Worm (Caenorhabditis elegans): ENCODE measurements around the gene acds-10.
A peak's percentile ranks its signal among the peaks of the same experiment; 100 is the strongest.

Gene acds-10

DNA sequence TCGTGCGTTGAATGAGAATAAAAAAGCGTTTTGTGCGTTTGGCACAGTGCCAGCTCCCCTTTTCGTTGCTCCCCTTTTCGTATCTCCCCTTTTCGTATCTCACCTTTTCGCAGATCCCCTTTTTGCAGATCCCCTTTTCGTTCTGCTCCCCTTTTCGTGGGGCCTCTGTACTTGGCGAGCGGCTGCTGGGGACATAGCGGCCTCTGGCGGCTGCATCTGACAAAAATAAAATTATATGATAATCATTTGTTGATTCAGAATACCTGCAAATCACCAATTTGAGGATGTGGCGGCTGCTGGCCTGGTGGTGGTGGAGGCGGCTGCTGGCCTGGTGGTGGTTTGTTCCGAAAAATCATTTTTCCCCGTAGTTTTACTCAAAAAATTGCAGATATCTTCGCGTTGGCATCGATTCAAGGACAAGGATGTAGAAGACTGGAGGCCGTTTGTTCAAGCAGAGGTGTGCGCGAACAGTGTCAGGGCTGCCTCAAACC is 7.6 kb downstream of the acds-10 start, which contains the start of gene K09H11.11:
Gene K09H11.11, minus strand, starts transcription at position 51 of the 491 bp plus-strand sequence.
- TF ChIP-seq ceh-44 (GFP tag; IDR thresholded peaks at IDR 0.05) = peak; percentile 2; the same call in 1 of the 2 replicates
- TF ChIP-seq set-16 (GFP tag; IDR thresholded peaks at IDR 0.05) = peak; percentile 83

DNA sequence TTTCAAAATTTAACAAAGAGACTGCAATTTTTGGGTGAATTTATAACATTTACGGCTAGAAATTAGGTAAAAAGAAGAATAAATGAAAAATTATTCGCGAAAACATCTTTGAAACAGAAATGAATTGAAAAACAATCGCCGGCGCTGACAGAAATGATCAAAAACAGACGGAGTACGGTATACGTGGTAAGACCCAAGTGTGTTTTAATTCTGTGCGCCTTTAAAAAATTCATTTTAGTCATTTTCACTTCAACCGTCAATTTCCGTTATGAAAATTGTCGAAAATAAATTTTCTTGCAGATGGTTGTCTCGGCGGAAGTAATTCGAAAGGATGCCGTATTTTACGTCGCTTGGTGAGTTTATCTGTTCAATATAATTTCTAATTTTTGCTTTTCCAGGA is 8.6 kb downstream of the acds-10 start, which contains the start of gene C53A3.3:
Gene C53A3.3, plus strand, starts transcription at position 301 of the 400 bp plus-strand sequence.
- TF ChIP-seq spr-1 (tag; optimal IDR thresholded peaks at IDR 0.05) = no peak
- no peak for TF ChIP-seq cey-2 (tag; optimal IDR thresholded peaks at IDR 0.05; ENCODE audit: borderline replicate concordance, insufficient read depth)
- TF ChIP-seq nhr-111 (GFP tag; optimal IDR thresholded peaks at IDR 0.05) = no peak
- no peak for TF ChIP-seq daf-19 (GFP tag; conservative IDR thresholded peaks at IDR 0.05)
- TF ChIP-seq nhr-28 (tag; optimal IDR thresholded peaks at IDR 0.05) = no peak
- TF ChIP-seq lir-3 (tag; optimal IDR thresholded peaks at IDR 0.05) = no peak
- TF ChIP-seq unc-130 (GFP tag; optimal IDR thresholded peaks at IDR 0.05) = no peak
- no peak for TF ChIP-seq nhr-48 (tag; optimal IDR thresholded peaks at IDR 0.05)
- no peak for TF ChIP-seq nhr-10 (tag; optimal IDR thresholded peaks at IDR 0.05)
- no peak for TF ChIP-seq lsy-2 (tag; optimal IDR thresholded peaks at IDR 0.05)
- TF ChIP-seq unc-62 (GFP tag; optimal IDR thresholded peaks at IDR 0.05 in 1 of 2) = no peak
- no peak for TF ChIP-seq unc-62 (tag; optimal IDR thresholded peaks at IDR 0.05)
- no peak for TF ChIP-seq tag-97 (GFP tag; IDR thresholded peaks at IDR 0.05)
- no peak for TF ChIP-seq lin-29 (GFP tag; IDR thresholded peaks at IDR 0.05)
- TF ChIP-seq dmd-6 (GFP tag; IDR thresholded peaks at IDR 0.05) = no peak
- no peak for TF ChIP-seq daf-8 (GFP tag; IDR thresholded peaks at IDR 0.05)
- TF ChIP-seq nhr-6 (tag; optimal IDR thresholded peaks at IDR 0.05) = no peak
- no peak for TF ChIP-seq ceh-44 (GFP tag; IDR thresholded peaks at IDR 0.05)
- no peak for TF ChIP-seq snpc-4 (tag; optimal IDR thresholded peaks at IDR 0.05)
- TF ChIP-seq mxl-3 (GFP tag; optimal IDR thresholded peaks at IDR 0.05) = no peak

DNA sequence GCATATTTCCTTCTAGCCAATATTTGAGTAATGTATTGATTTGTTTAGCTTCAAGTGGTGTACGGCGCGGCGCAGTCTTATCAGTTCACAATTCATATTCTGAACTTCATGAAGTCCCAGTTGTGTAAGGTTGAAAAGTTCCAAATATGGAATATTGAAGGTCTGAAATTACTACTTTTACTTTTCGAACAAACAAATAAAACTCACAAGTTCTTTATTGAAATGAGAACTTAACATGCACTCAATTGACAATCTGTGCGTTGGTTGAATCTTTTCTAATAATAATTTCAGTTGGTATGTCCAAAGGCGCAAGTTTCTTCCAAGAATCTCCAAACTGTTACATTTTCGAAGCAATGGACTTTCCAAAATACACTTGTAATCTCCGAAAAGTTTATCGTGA is 11.2 kb downstream of the acds-10 start, which contains the start of gene C53A3.4:
Gene C53A3.4, minus strand, starts transcription at position 101 of the 400 bp plus-strand sequence.
- TF ChIP-seq pqm-1 (tag; optimal IDR thresholded peaks at IDR 0.05) (no peak), jun-1 (tag; optimal IDR thresholded peaks at IDR 0.05) (no peak), pha-4 (GFP tag; IDR thresholded peaks at IDR 0.05) (no peak), pha-4 (tag; optimal IDR thresholded peaks at IDR 0.05) (no peak), aly-2 (tag; optimal IDR thresholded peaks at IDR 0.05) (no peak), Y105C5A.15 (GFP tag; IDR thresholded peaks at IDR 0.05) (no peak), ztf-11 (tag; optimal IDR thresholded peaks at IDR 0.05) (no peak), dmd-8 (GFP tag; IDR thresholded peaks at IDR 0.05) (no peak), snpc-4 (tag; optimal IDR thresholded peaks at IDR 0.05) (no peak)

DNA sequence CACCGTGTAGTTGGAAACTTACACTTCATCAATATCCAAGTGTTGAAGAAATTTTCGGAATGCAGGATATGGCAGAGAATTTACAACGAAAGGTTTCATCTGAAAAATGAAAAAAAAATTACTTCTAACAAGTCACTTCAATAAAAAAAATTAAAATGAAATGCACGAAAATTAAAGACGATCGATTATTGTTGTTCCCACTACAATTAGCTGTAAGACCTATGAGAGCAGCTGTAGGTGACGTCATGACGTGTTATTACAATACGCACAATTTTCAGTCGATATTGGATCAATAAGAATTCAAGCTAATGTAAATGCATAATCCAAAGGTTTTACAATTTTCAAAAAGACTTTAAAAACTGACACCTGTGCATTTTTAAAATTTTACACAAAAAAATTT is 12.5 kb downstream of the acds-10 start, which contains the start of gene C53A3.1:
Gene C53A3.1, minus strand, starts transcription at position 101 of the 400 bp plus-strand sequence.
- TF ChIP-seq mxl-2 (GFP tag; conservative IDR thresholded peaks at IDR 0.05) = no peak
- no peak for TF ChIP-seq rbr-2 (tag; optimal IDR thresholded peaks at IDR 0.05)
- no peak for TF ChIP-seq dve-1 (tag; optimal IDR thresholded peaks at IDR 0.05; ENCODE audit: insufficient read depth)
- TF ChIP-seq Y48G9A.11 (GFP tag; IDR thresholded peaks at IDR 0.05) = no peak
- no peak for TF ChIP-seq vab-7 (GFP tag; IDR thresholded peaks at IDR 0.05)
- TF ChIP-seq ceh-32 (tag; optimal IDR thresholded peaks at IDR 0.05; ENCODE audit: poor library complexity) = no peak
- TF ChIP-seq ztf-11 (tag; optimal IDR thresholded peaks at IDR 0.05) = no peak
- no peak for TF ChIP-seq madf-5 (GFP tag; IDR thresholded peaks at IDR 0.05)
